Fruit fly (Drosophila melanogaster) whole organism, embryonic: ENCODE measurements around the gene Cht5.

Experiments
- Aef1 ChIP-seq: fragments of 200-800 bp; sonication (Bioruptor generic); IDR thresholded peaks from 3 replicates; pipeline ENCODE4 v1.3.6; 2022; ENCODE audit warnings: missing biosample characterization, missing genetic modification characterization
- Atf3 ChIP-seq: fragments of 200-800 bp; sonication (Bioruptor generic); optimal IDR thresholded peaks from 3 replicates; lab custom pipeline; 2016; ENCODE audit warnings: missing biosample characterization, missing genetic modification characterization
- Atf6 ChIP-seq: fragments of 200-800 bp; sonication (Bioruptor generic); IDR thresholded peaks from 2 replicates; pipeline ENCODE4 v1.3.6; 2022; ENCODE audit warnings: missing biosample characterization, missing genetic modification characterization
- B-H2 ChIP-seq: fragments of 200-800 bp; sonication (Bioruptor generic); optimal IDR thresholded peaks from 2 replicates; lab custom pipeline; 2018; ENCODE audit warnings: missing biosample characterization, mild to moderate bottlenecking, missing genetic modification characterization
- CG10959 ChIP-seq: fragments of 200-800 bp; sonication (Bioruptor generic); IDR thresholded peaks from 2 replicates; pipeline ENCODE4 v1.3.6; 2022; ENCODE audit warnings: missing biosample characterization, missing genetic modification characterization
- CG11093 ChIP-seq: fragments of 200-800 bp; sonication (Bioruptor generic); IDR thresholded peaks from 3 replicates; pipeline ENCODE4 v1.3.6; 2022; ENCODE audit warnings: missing biosample characterization, missing genetic modification characterization
- CG11504 ChIP-seq: fragments of 200-800 bp; sonication (Bioruptor generic); optimal IDR thresholded peaks from 3 replicates; lab custom pipeline; 2019; ENCODE audit warnings: missing biosample characterization, mild to moderate bottlenecking, missing genetic modification characterization, moderate library complexity
- CG31441 ChIP-seq: fragments of 200-800 bp; sonication (Bioruptor generic); IDR thresholded peaks from 2 replicates; pipeline ENCODE4 v1.3.6; 2022; ENCODE audit warnings: missing biosample characterization, missing genetic modification characterization
- CG32772 ChIP-seq: fragments of 200-800 bp; sonication (Bioruptor generic); IDR thresholded peaks from 2 replicates; pipeline ENCODE4 v1.3.6; 2022; ENCODE audit warnings: missing biosample characterization, missing genetic modification characterization
- CG33213 ChIP-seq: fragments of 200-800 bp; sonication (Bioruptor generic); optimal IDR thresholded peaks from 3 replicates; lab custom pipeline; 2016; ENCODE audit warnings: missing biosample characterization, missing genetic modification characterization
- CG3407 ChIP-seq: fragments of 200-800 bp; sonication (Bioruptor generic); optimal IDR thresholded peaks from 2 replicates; lab custom pipeline; 2018; ENCODE audit warnings: missing biosample characterization, mild to moderate bottlenecking, missing genetic modification characterization
- CG34376 ChIP-seq: fragments of 200-800 bp; sonication (Bioruptor generic); optimal IDR thresholded peaks from 2 replicates; lab custom pipeline; 2018; ENCODE audit warnings: missing biosample characterization, mild to moderate bottlenecking, missing genetic modification characterization
- CG3995 ChIP-seq: fragments of 200-800 bp; sonication (Bioruptor generic); optimal IDR thresholded peaks from 3 replicates; lab custom pipeline; 2016; ENCODE audit warnings: missing biosample characterization, missing genetic modification characterization
- CG4328 ChIP-seq: fragments of 200-800 bp; sonication (Bioruptor generic); optimal IDR thresholded peaks from 3 replicates; lab custom pipeline; 2017; ENCODE audit warnings: missing biosample characterization, missing genetic modification reagents, missing genetic modification characterization
- CG4854 ChIP-seq: fragments of 200-800 bp; sonication (Bioruptor generic); optimal IDR thresholded peaks from 2 replicates; lab custom pipeline; 2016; ENCODE audit warnings: missing biosample characterization, missing genetic modification characterization, inconsistent platforms
- CG6689 ChIP-seq: fragments of 200-800 bp; sonication (Bioruptor generic); IDR thresholded peaks from 2 replicates; pipeline ENCODE4 v1.3.6; 2022; ENCODE audit warnings: missing biosample characterization, missing genetic modification characterization
- CG6813 ChIP-seq: fragments of 200-800 bp; sonication (Bioruptor generic); optimal IDR thresholded peaks from 2 replicates; lab custom pipeline; 2017; ENCODE audit warnings: missing biosample characterization, missing genetic modification characterization, mild to moderate bottlenecking, moderate library complexity, missing genetic modification reagents
- CG7372 ChIP-seq: fragments of 200-800 bp; sonication (Bioruptor generic); IDR thresholded peaks from 2 replicates; pipeline ENCODE4 v1.3.6; 2022; ENCODE audit warnings: missing biosample characterization, missing genetic modification characterization
- CG8765 ChIP-seq: fragments of 200-800 bp; sonication (Bioruptor generic); IDR thresholded peaks from 2 replicates; pipeline ENCODE4 v1.3.6; 2022; ENCODE audit warnings: missing biosample characterization, missing genetic modification characterization
- CG9215 ChIP-seq: fragments of 200-800 bp; sonication (Bioruptor generic); IDR thresholded peaks from 2 replicates; pipeline ENCODE4 v1.3.6; 2022; ENCODE audit warnings: missing biosample characterization, missing genetic modification characterization
- Ets65A ChIP-seq: fragments of 200-800 bp; sonication (Bioruptor generic); peaks from one replicate; lab custom pipeline; 2016; ENCODE audit warnings: missing biosample characterization, missing genetic modification characterization
- Ets97D ChIP-seq: fragments of 200-800 bp; sonication (Bioruptor generic); optimal IDR thresholded peaks from 3 replicates; lab custom pipeline; 2016; ENCODE audit warnings: missing biosample characterization, missing genetic modification characterization
- GATAe ChIP-seq: fragments of 200-800 bp; sonication (Bioruptor generic); conservative IDR thresholded peaks from 2 replicates; pipeline ENCODE4 v1.3.6; 2022; ENCODE audit warnings: missing biosample characterization, missing genetic modification characterization
- Gsc ChIP-seq: fragments of 200-800 bp; sonication (Bioruptor generic); IDR thresholded peaks from 2 replicates; pipeline ENCODE4 v1.3.6; 2022; ENCODE audit warnings: missing biosample characterization, missing genetic modification characterization
- Gug ChIP-seq: fragments of 200-800 bp; sonication (Bioruptor generic); IDR thresholded peaks from 4 replicates; pipeline ENCODE4 v1.3.6; 2022; ENCODE audit warnings: missing biosample characterization, missing genetic modification characterization
- HLHmδ ChIP-seq: fragments of 200-800 bp; sonication (Bioruptor generic); optimal IDR thresholded peaks from 2 replicates; lab custom pipeline; 2018; ENCODE audit warnings: missing biosample characterization, mild to moderate bottlenecking, missing genetic modification characterization, moderate library complexity
- Hmr ChIP-seq: fragments of 200-800 bp; sonication (Bioruptor generic); optimal IDR thresholded peaks from 3 replicates; lab custom pipeline; 2017; ENCODE audit warnings: mild to moderate bottlenecking, missing biosample characterization, missing genetic modification reagents, missing genetic modification characterization
- Hr78 ChIP-seq, 2 experiments: fragments of 200-800 bp in 1 of 2; fragments of >200 bp in 1 of 2; sonication (Bioruptor generic) in 1 of 2; optimal IDR thresholded peaks; 2 replicates each; lab custom pipeline; 2017 to 2019; ENCODE audit warnings: missing biosample characterization in 2 of 2, missing genetic modification characterization in 2 of 2, mild to moderate bottlenecking in 1 of 2, moderate library complexity in 1 of 2
- Lhr ChIP-seq: fragments of 200-800 bp; sonication (Bioruptor generic); optimal IDR thresholded peaks from 3 replicates; lab custom pipeline; 2017; ENCODE audit warnings: mild to moderate bottlenecking, missing biosample characterization, missing genetic modification reagents, missing genetic modification characterization
- Mad ChIP-seq: fragments of 200-800 bp; sonication (Bioruptor generic); optimal IDR thresholded peaks from 2 replicates; lab custom pipeline; 2016; ENCODE audit warnings: missing biosample characterization, missing genetic modification characterization
- Meics ChIP-seq: fragments of 200-800 bp; sonication (Bioruptor generic); optimal IDR thresholded peaks from 2 replicates; lab custom pipeline; 2017; ENCODE audit warnings: missing biosample characterization, mild to moderate bottlenecking, missing genetic modification characterization
- Six4 ChIP-seq: fragments of 200-800 bp; sonication (Bioruptor generic); optimal IDR thresholded peaks from 2 replicates; lab custom pipeline; 2016; ENCODE audit warnings: missing biosample characterization, missing genetic modification characterization
- Stat92E ChIP-seq, 3 experiments: fragments of >200 bp in 2 of 3; fragments of 200-800 bp in 1 of 3; sonication (Bioruptor generic) in 1 of 3; optimal IDR thresholded peaks; 2 replicates each; lab custom pipeline; 2017 to 2019; ENCODE audit warnings: missing biosample characterization in 3 of 3, missing genetic modification characterization in 3 of 3, mild to moderate bottlenecking in 1 of 3, moderate library complexity in 1 of 3
- ac ChIP-seq: fragments of 200-800 bp; sonication (Bioruptor generic); optimal IDR thresholded peaks from 3 replicates; lab custom pipeline; 2017; ENCODE audit warnings: missing biosample characterization, mild to moderate bottlenecking, missing genetic modification characterization
- amos ChIP-seq: fragments of 200-800 bp; sonication (Bioruptor generic); IDR thresholded peaks from 2 replicates; pipeline ENCODE4 v1.3.6; 2022; ENCODE audit warnings: missing biosample characterization, missing genetic modification characterization; ENCODE audit not compliant: partially characterized antibody
- bbx ChIP-seq: fragments of 200-800 bp; sonication (Bioruptor generic); IDR thresholded peaks from 2 replicates; pipeline ENCODE4 v1.3.6; 2022; ENCODE audit warnings: missing biosample characterization, missing genetic modification characterization; ENCODE audit not compliant: partially characterized antibody
- cas ChIP-seq: fragments of 200-800 bp; sonication (Bioruptor generic); IDR thresholded peaks from 2 replicates; pipeline ENCODE4 v1.3.6; 2022; ENCODE audit warnings: missing biosample characterization, missing genetic modification characterization
- cato ChIP-seq: fragments of 200-800 bp; sonication (Bioruptor generic); optimal IDR thresholded peaks from 2 replicates; lab custom pipeline; 2016; ENCODE audit warnings: missing biosample characterization, missing genetic modification characterization, borderline replicate concordance
- dm ChIP-seq: fragments of 200-800 bp; sonication (Bioruptor generic); optimal IDR thresholded peaks from 3 replicates; lab custom pipeline; 2016; ENCODE audit warnings: missing biosample characterization, missing genetic modification characterization
- en ChIP-seq: fragments of 200-800 bp; sonication (Bioruptor generic); optimal IDR thresholded peaks from 2 replicates; lab custom pipeline; 2016; ENCODE audit warnings: missing biosample characterization, missing genetic modification characterization
- esg ChIP-seq: fragments of 200-800 bp; sonication (Bioruptor generic); conservative IDR thresholded peaks from 2 replicates; pipeline ENCODE4 v1.3.6; 2022; ENCODE audit warnings: missing biosample characterization, missing genetic modification characterization
- eve ChIP-seq, 2 experiments: fragments of >200 bp; optimal IDR thresholded peaks; 2 replicates each; lab custom pipeline; 2017; ENCODE audit warnings: missing biosample characterization in 2 of 2, missing genetic modification characterization in 2 of 2
- ken ChIP-seq: fragments of 200-800 bp; sonication (Bioruptor generic); IDR thresholded peaks from 3 replicates; pipeline ENCODE4 v1.3.6; 2022; ENCODE audit warnings: missing biosample characterization, missing genetic modification characterization
- kni ChIP-seq: fragments of 200-800 bp; sonication (Bioruptor generic); optimal IDR thresholded peaks from 3 replicates; lab custom pipeline; 2017; ENCODE audit warnings: mild to moderate bottlenecking, missing biosample characterization, missing genetic modification reagents, missing genetic modification characterization
- pan ChIP-seq, 4 experiments: fragments of >200 bp in 3 of 4; fragments of 200-800 bp in 1 of 4; sonication (Bioruptor generic) in 1 of 4; optimal IDR thresholded peaks in 3 of 4; IDR thresholded peaks in 1 of 4; 2 replicates each; pipeline versions ENCODE4 v1.3.6 to Lab custom; 2017 to 2022; ENCODE audit warnings: missing biosample characterization in 2 of 4, missing genetic modification characterization in 2 of 4, mixed read lengths in 1 of 4
- pzg ChIP-seq: fragments of 200-800 bp; sonication (Bioruptor generic); optimal IDR thresholded peaks from 3 replicates; lab custom pipeline; 2018; ENCODE audit warnings: missing biosample characterization, mild to moderate bottlenecking, missing genetic modification characterization, moderate library complexity
- ranshi ChIP-seq: fragments of 200-800 bp; sonication (Bioruptor generic); IDR thresholded peaks from 2 replicates; pipeline ENCODE4 v1.3.6; 2022; ENCODE audit warnings: missing biosample characterization, missing genetic modification characterization
- schlank ChIP-seq: fragments of 200-800 bp; sonication (Bioruptor generic); optimal IDR thresholded peaks from 2 replicates; lab custom pipeline; 2018; ENCODE audit warnings: missing biosample characterization, mild to moderate bottlenecking, missing genetic modification characterization
- wor ChIP-seq: fragments of 200-800 bp; sonication (Bioruptor generic); IDR thresholded peaks from 2 replicates; pipeline ENCODE4 v1.3.6; 2022; ENCODE audit warnings: missing biosample characterization, missing genetic modification characterization

Cht5 gene

DNA sequence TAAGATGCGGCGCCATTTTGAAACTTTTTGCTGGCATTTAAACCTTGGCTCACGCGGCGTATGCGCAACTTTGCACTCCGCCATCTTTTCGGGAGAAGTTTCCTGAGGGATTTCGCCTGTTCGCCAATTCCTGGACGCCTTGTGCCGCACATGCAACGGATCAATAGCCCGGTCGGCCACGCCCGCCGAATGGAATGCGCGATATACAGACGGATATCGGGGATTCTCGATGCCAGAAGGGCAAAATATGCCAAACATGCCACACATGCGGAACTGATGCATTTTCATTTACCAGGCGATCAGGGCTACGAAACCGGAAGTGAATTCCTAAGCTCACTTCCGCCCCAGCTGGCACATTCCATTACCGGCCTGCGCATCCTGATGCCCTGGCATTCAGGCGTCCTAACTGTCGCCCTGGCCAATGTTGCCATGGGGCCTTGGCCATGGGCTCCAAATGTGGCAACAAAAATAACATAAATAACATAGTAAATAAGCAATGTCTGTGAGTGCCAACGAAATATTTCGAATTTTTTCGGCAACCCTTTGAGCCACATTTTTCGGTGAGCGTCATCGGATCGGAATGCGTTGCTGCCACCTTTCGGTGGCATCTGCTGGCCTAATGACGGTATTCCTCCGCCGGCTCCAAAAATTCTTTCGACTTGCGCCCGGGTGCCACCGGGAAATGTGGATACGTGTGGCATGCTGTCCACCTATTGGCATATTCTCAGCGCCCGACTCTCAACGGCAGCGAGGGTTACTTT is 34.9 kb downstream of the Cht5 start (continued):
- TF ChIP-seq CG6689 (GFP tag; lab: Robert Waterston, UW) (no peak), bbx (GFP tag; lab: Robert Waterston, UW) (no peak), CG3407 (GFP tag; lab: Kevin White, UChicago) (no peak), Ets97D (GFP tag; lab: Kevin White, UChicago) (peak; percentile 70), GATAe (GFP tag; lab: Robert Waterston, UW) (no peak), CG34376 (GFP tag; lab: Kevin White, UChicago) (peak; percentile 75), Aef1 (GFP tag; lab: Robert Waterston, UW) (no peak), pan (optimal IDR thresholded peaks at IDR 0.05; lab: Kevin White, UChicago) (no peak), pan (GFP tag; optimal IDR thresholded peaks at IDR 0.05 in 1 of 2, IDR thresholded peaks at IDR 0.05 in 1 of 2) (no peak), CG4328 (GFP tag; lab: Kevin White, UChicago) (peak; percentile 18), CG10959 (GFP tag; lab: Robert Waterston, UW) (no peak), Six4 (no peak), CG11504 (tag; lab: Kevin White, UChicago) (peak; percentile 41), Atf6 (GFP tag; lab: Robert Waterston, UW) (no peak), esg (no peak), wor (no peak), HLHmδ (GFP tag; lab: Kevin White, UChicago) (peak; percentile 37), CG7372 (GFP tag; lab: Robert Waterston, UW) (peak; percentile 77), schlank (peak; percentile 8), CG4854 (no peak), ranshi (GFP tag; lab: Robert Waterston, UW) (no peak), CG33213 (GFP tag; lab: Kevin White, UChicago) (no peak), amos (GFP tag; lab: Robert Waterston, UW) (no peak), Hmr (GFP tag; lab: Kevin White, UChicago) (peak; percentile 28), Mad (no peak), Meics (GFP tag; lab: Kevin White, UChicago) (peak; percentile 15), en (GFP tag; lab: Kevin White, UChicago) (no peak), cas (GFP tag; lab: Robert Waterston, UW) (no peak), cato (GFP tag; lab: Kevin White, UChicago) (no peak), Atf3 (peak; percentile 17), pzg (GFP tag; lab: Kevin White, UChicago) (no peak), CG8765 (GFP tag; lab: Robert Waterston, UW) (no peak), eve (GFP tag; optimal IDR thresholded peaks at IDR 0.05; lab: Kevin White, UChicago) (no peak), CG11093 (GFP tag; lab: Robert Waterston, UW) (no peak), ken (0 out of 3 replicates have a peak, but pooled peaks have one; percentile 8), Hr78 (GFP tag; optimal IDR thresholded peaks at IDR 0.05; lab: Kevin White, UChicago) (no peak), Gug (GFP tag; lab: Robert Waterston, UW) (no peak), CG9215 (no peak), CG32772 (no peak), Gsc (GFP tag; lab: Robert Waterston, UW) (no peak), ac (no peak), Ets65A (GFP tag; lab: Kevin White, UChicago) (peak; percentile 85), Lhr (no peak), B-H2 (GFP tag; lab: Kevin White, UChicago) (peak; percentile 75), Stat92E (GFP tag; optimal IDR thresholded peaks at IDR 0.05; lab: Kevin White, UChicago) (no peak), dm (GFP tag; lab: Kevin White, UChicago) (no peak), CG31441 (no peak), CG3995 (GFP tag; lab: Kevin White, UChicago) (no peak), kni (no peak), CG6813 (peak; percentile 25)
